Worm (Caenorhabditis elegans) whole organism, L3 larva: ENCODE data around the gene tin-9.1.

Experiments
- ceh-16 ChIP-seq: sonication (generic microtip); optimal IDR thresholded peaks from 2 replicates; lab custom pipeline; 2017; ENCODE audit warnings: missing biosample characterization, missing genetic modification characterization
- daf-12 ChIP-seq: fragments of 150-350 bp; optimal IDR thresholded peaks from 2 replicates; lab custom pipeline; 2014; ENCODE audit warnings: missing biosample characterization, missing genetic modification reagents, missing genetic modification characterization
- egl-5 ChIP-seq: fragments of 150-350 bp; optimal IDR thresholded peaks from 2 replicates; lab custom pipeline; 2017; ENCODE audit warnings: missing biosample characterization, missing genetic modification reagents, missing genetic modification characterization, inconsistent platforms
- elt-1 ChIP-seq: fragments of 150-350 bp; optimal IDR thresholded peaks from 2 replicates; lab custom pipeline; 2014; ENCODE audit warnings: missing biosample characterization, missing genetic modification characterization
- fos-1 ChIP-seq: fragments of 150-350 bp; optimal IDR thresholded peaks from 2 replicates; lab custom pipeline; 2014; ENCODE audit warnings: missing biosample characterization, missing genetic modification characterization
- lin-39 ChIP-seq: fragments of 150-350 bp; optimal IDR thresholded peaks from 2 replicates; lab custom pipeline; 2018; ENCODE audit warnings: missing biosample characterization, missing genetic modification reagents, missing genetic modification characterization
- nhr-77 ChIP-seq: fragments of 150-350 bp; optimal IDR thresholded peaks from 2 replicates; lab custom pipeline; 2014; ENCODE audit warnings: missing biosample characterization, missing genetic modification characterization
- pha-4 ChIP-seq: fragments of 150-350 bp; optimal IDR thresholded peaks from 2 replicates; lab custom pipeline; 2014; ENCODE audit warnings: missing biosample characterization, missing genetic modification reagents, missing genetic modification characterization
- unc-62 ChIP-seq: fragments of 150-350 bp; sonication (generic microtip); optimal IDR thresholded peaks from 4 replicates; lab custom pipeline; 2014; ENCODE audit warnings: missing biosample characterization, missing genetic modification reagents, missing genetic modification characterization
- ztf-4 ChIP-seq: fragments of 150-350 bp; optimal IDR thresholded peaks from 2 replicates; lab custom pipeline; 2014; ENCODE audit warnings: missing biosample characterization, missing genetic modification characterization

- no peak for TF ChIP-seq ceh-16 (tag; lab: Kevin White, UChicago)
- TF ChIP-seq pha-4 (tag; lab: Kevin White, UChicago): no peak
- no peak for TF ChIP-seq elt-1 (tag; lab: Kevin White, UChicago)
- TF ChIP-seq fos-1 (tag; lab: Kevin White, UChicago): no peak
- no peak for TF ChIP-seq ztf-4 (tag; lab: Kevin White, UChicago)
- no peak for TF ChIP-seq daf-12 (tag; lab: Kevin White, UChicago)
- TF ChIP-seq unc-62 (GFP tag; lab: Kevin White, UChicago): no peak
- no peak for TF ChIP-seq lin-39 (tag; lab: Kevin White, UChicago)
- no peak for TF ChIP-seq nhr-77
- no peak for TF ChIP-seq egl-5 (tag; lab: Kevin White, UChicago)
Measured at ce11 chrIV:7062697-7063096, 18.3 kb upstream of the tin-9.1 start.
